Worm (Caenorhabditis elegans) whole organism, L3 larva: Measurements from ENCODE around the gene slc-25A21.

Experiments
- ZK546.5 ChIP-seq: sonication (generic microtip); optimal IDR thresholded peaks from 2 replicates; lab custom pipeline; 2017; ENCODE audit warnings: missing biosample characterization, missing genetic modification characterization
- ama-1 ChIP-seq: fragments of 150-350 bp; optimal IDR thresholded peaks from 2 replicates; lab custom pipeline; 2018
- egl-27 ChIP-seq: sonication (generic microtip); optimal IDR thresholded peaks from 4 replicates; lab custom pipeline; 2017; ENCODE audit warnings: missing biosample characterization, missing genetic modification reagents, missing genetic modification characterization
- elt-1 ChIP-seq: fragments of 150-350 bp; optimal IDR thresholded peaks from 2 replicates; lab custom pipeline; 2014; ENCODE audit warnings: missing biosample characterization, missing genetic modification characterization
- elt-2 ChIP-seq: sonication (generic microtip); optimal IDR thresholded peaks from 2 replicates; lab custom pipeline; 2016; ENCODE audit warnings: missing genetic modification reagents, mild to moderate bottlenecking, missing genetic modification characterization, missing compliant biosample characterization
- hmg-11 ChIP-seq: sonication (generic microtip); optimal IDR thresholded peaks from 2 replicates; lab custom pipeline; 2016; ENCODE audit warnings: missing genetic modification characterization, missing compliant biosample characterization
- nhr-11 ChIP-seq: fragments of 150-350 bp; optimal IDR thresholded peaks from 2 replicates; lab custom pipeline; 2014; ENCODE audit warnings: missing biosample characterization, missing genetic modification characterization
- nhr-237 ChIP-seq: fragments of 150-350 bp; optimal IDR thresholded peaks from 2 replicates; lab custom pipeline; 2014; ENCODE audit warnings: missing biosample characterization, missing genetic modification characterization
- pha-4 ChIP-seq: fragments of 150-350 bp; optimal IDR thresholded peaks from 2 replicates; lab custom pipeline; 2014; ENCODE audit warnings: missing biosample characterization, missing genetic modification reagents, missing genetic modification characterization
- snpc-4 ChIP-seq: fragments of 150-350 bp; optimal IDR thresholded peaks from 2 replicates; lab custom pipeline; 2014; ENCODE audit warnings: missing biosample characterization, missing genetic modification characterization
- tbx-2 ChIP-seq: sonication (generic microtip); optimal IDR thresholded peaks from 2 replicates; lab custom pipeline; 2016; ENCODE audit warnings: mild to moderate bottlenecking, missing genetic modification characterization, missing compliant biosample characterization

- no peak for TF ChIP-seq ama-1
- no peak for TF ChIP-seq egl-27 (tag; lab: Kevin White, UChicago)
- TF ChIP-seq tbx-2 (tag; lab: Kevin White, UChicago), result no peak
- no peak for TF ChIP-seq snpc-4 (tag; lab: Kevin White, UChicago)
- TF ChIP-seq pha-4, result no peak
- TF ChIP-seq hmg-11, result no peak
- no peak for TF ChIP-seq nhr-237 (tag; lab: Kevin White, UChicago)
- TF ChIP-seq nhr-11 (tag; lab: Kevin White, UChicago), result no peak
- no peak for TF ChIP-seq ZK546.5
- TF ChIP-seq elt-2 (tag; lab: Kevin White, UChicago), result no peak
- TF ChIP-seq elt-1 (tag; lab: Kevin White, UChicago), result no peak
These were observed at the start of gene slc-25A21 for ce11 chrX:16189227-16189906.
